Worm (Caenorhabditis elegans): ENCODE measurements around the gene snf-10.

snf-10 gene

DNA sequence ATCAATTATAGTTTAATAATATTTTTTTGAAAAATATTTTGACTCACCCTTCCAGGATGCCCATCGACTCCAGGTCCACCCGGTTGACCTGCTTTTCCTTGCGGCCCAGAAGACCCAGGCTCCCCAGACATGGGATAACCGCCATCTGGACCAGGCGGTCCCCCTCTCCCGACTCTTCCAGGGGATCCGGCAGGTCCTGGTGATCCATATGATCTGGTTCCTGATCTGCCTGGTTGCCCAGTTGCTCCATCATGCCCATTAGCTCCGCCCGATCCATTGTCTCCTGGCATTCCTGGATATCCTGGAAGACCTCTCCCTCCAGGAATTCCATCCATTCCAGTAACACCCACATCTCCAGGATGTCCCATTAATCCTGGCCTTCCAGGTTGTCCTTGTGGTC lies 46.9 kb downstream of the snf-10 start:
- peak; percentile 36 for TF ChIP-seq ceh-63 (GFP tag; optimal IDR thresholded peaks at IDR 0.05)
- no peak for TF ChIP-seq mab-9 (GFP tag; IDR thresholded peaks at IDR 0.05)

All from whole organism, L1 larva.